Worm (Caenorhabditis elegans) whole organism, L3 larva: Measurements from ENCODE around the gene C27A7.8.
"Not testable (repeated sequence)": the region's sequence is repeated elsewhere in the genome, so short reads cannot be mapped to it uniquely, and the experiment has no call there.

Experiments
- R02D3.7 ChIP-seq: fragments of 150-350 bp; optimal IDR thresholded peaks from 2 replicates; lab custom pipeline; 2014; ENCODE audit warnings: missing biosample characterization, missing genetic modification characterization
- ZK546.5 ChIP-seq: sonication (generic microtip); optimal IDR thresholded peaks from 2 replicates; lab custom pipeline; 2017; ENCODE audit warnings: missing biosample characterization, missing genetic modification characterization
- egl-27 ChIP-seq: sonication (generic microtip); optimal IDR thresholded peaks from 4 replicates; lab custom pipeline; 2017; ENCODE audit warnings: missing biosample characterization, missing genetic modification reagents, missing genetic modification characterization
- elt-3 ChIP-seq, 3 experiments: fragments of 150-350 bp in 1 of 3; sonication (generic microtip) in 2 of 3; optimal IDR thresholded peaks; 2 replicates in 2 of 3; 4 replicates in 1 of 3; lab custom pipeline; 2014 to 2017; ENCODE audit warnings: missing biosample characterization in 3 of 3, missing genetic modification characterization in 3 of 3
- fkh-2 ChIP-seq: fragments of 150-350 bp; optimal IDR thresholded peaks from 2 replicates; lab custom pipeline; 2014; ENCODE audit warnings: missing biosample characterization, missing genetic modification reagents, missing genetic modification characterization
- mdl-1 ChIP-seq: fragments of 150-350 bp; optimal IDR thresholded peaks from 2 replicates; lab custom pipeline; 2014; ENCODE audit warnings: missing biosample characterization, missing genetic modification characterization
- nfya-1 ChIP-seq: sonication (generic microtip); optimal IDR thresholded peaks from 2 replicates; lab custom pipeline; 2017; ENCODE audit warnings: missing genetic modification characterization, mild to moderate bottlenecking, missing compliant biosample characterization, antibody characterized with exemption, moderate library complexity; ENCODE audit not compliant: insufficient read depth
- nhr-11 ChIP-seq: fragments of 150-350 bp; optimal IDR thresholded peaks from 2 replicates; lab custom pipeline; 2014; ENCODE audit warnings: missing biosample characterization, missing genetic modification characterization
- nhr-25 ChIP-seq: sonication (generic microtip); optimal IDR thresholded peaks from 2 replicates; lab custom pipeline; 2017; ENCODE audit warnings: missing biosample characterization, missing genetic modification characterization
- nhr-28 ChIP-seq: fragments of 150-350 bp; optimal IDR thresholded peaks from 2 replicates; lab custom pipeline; 2014; ENCODE audit warnings: missing biosample characterization, missing genetic modification characterization
- sea-2 ChIP-seq: fragments of 150-350 bp; sonication (generic microtip); optimal IDR thresholded peaks from 4 replicates; lab custom pipeline; 2014; ENCODE audit warnings: missing biosample characterization, missing genetic modification reagents, missing genetic modification characterization
- skn-1 ChIP-seq: fragments of 150-350 bp; optimal IDR thresholded peaks from 2 replicates; lab custom pipeline; 2014; ENCODE audit warnings: missing biosample characterization, missing genetic modification characterization
- ztf-4 ChIP-seq: fragments of 150-350 bp; optimal IDR thresholded peaks from 2 replicates; lab custom pipeline; 2014; ENCODE audit warnings: missing biosample characterization, missing genetic modification characterization

DNA sequence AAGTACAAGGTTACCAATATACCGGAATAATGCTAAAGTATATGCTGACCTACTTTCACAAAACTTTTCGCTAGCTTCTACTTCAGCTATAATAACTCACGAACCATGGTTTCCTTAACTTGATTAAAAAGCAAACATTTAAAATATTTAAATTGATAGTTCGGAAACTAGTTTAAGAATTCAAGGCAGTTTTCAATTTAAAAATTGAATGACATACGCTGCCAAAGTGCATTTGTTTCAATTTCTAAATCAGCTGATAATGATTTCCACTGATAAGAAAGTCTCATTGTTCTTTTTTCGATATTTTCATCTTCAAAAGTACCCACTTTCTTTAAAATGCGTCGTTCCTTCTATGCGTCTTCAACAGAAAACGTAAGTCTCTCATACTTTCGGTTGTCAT, 21.8 kb upstream of the C27A7.8 start, which contains the start of gene enpp-1:
- TF ChIP-seq nhr-11 (tag; lab: Kevin White, UChicago); R02D3.7 (tag; lab: Kevin White, UChicago); elt-3 (tag; optimal IDR thresholded peaks at IDR 0.05; lab: Kevin White, UChicago); skn-1 (tag; lab: Kevin White, UChicago); ZK546.5 (tag; lab: Kevin White, UChicago); nhr-28; nfya-1 (tag; lab: Kevin White, UChicago); sea-2; fkh-2; nhr-25 (tag; lab: Kevin White, UChicago); egl-27 (tag; lab: Kevin White, UChicago); ztf-4 (tag; lab: Kevin White, UChicago); mdl-1 (tag; lab: Kevin White, UChicago): not testable (repeated sequence)
